Fruit fly (Drosophila melanogaster) whole organism, embryonic: ENCODE data around the gene GABPI.
A peak's percentile ranks its signal among the peaks of the same experiment; 100 is the strongest.

Experiments used
- BtbVII ChIP-seq: fragments of 200-800 bp; sonication (Bioruptor generic); optimal IDR thresholded peaks from 3 replicates; lab custom pipeline; 2017; ENCODE audit warnings: missing biosample characterization, mild to moderate bottlenecking, missing genetic modification characterization
- CG10321 ChIP-seq: fragments of 200-800 bp; sonication (Bioruptor generic); IDR thresholded peaks from 2 replicates; pipeline ENCODE4 v1.3.6; 2022; ENCODE audit warnings: missing biosample characterization, missing genetic modification characterization
- CG10431 ChIP-seq: fragments of 200-800 bp; sonication (Bioruptor generic); optimal IDR thresholded peaks from 3 replicates; lab custom pipeline; 2018; ENCODE audit warnings: missing biosample characterization, mild to moderate bottlenecking, missing genetic modification characterization
- CG12104 ChIP-seq: fragments of 200-800 bp; sonication (Bioruptor generic); optimal IDR thresholded peaks from 3 replicates; lab custom pipeline; 2016; ENCODE audit warnings: missing biosample characterization, missing genetic modification characterization
- CG12744 ChIP-seq: fragments of 200-800 bp; sonication (Bioruptor generic); optimal IDR thresholded peaks from 2 replicates; lab custom pipeline; 2016; ENCODE audit warnings: missing biosample characterization, missing genetic modification characterization
- CG14441 ChIP-seq: fragments of 200-800 bp; sonication (Bioruptor generic); IDR thresholded peaks from 2 replicates; pipeline ENCODE4 v1.3.6; 2022; ENCODE audit warnings: missing biosample characterization, missing genetic modification characterization
- CG15011 ChIP-seq: fragments of 200-800 bp; sonication (Bioruptor generic); optimal IDR thresholded peaks from 3 replicates; lab custom pipeline; 2018; ENCODE audit warnings: missing biosample characterization, mild to moderate bottlenecking, missing genetic modification characterization
- CG15514 ChIP-seq: fragments of 200-800 bp; sonication (Bioruptor generic); optimal IDR thresholded peaks from 3 replicates; lab custom pipeline; 2017; ENCODE audit warnings: missing biosample characterization, missing genetic modification characterization, mild to moderate bottlenecking, moderate library complexity, missing genetic modification reagents
- CG17186 ChIP-seq: fragments of 200-800 bp; sonication (Bioruptor generic); optimal IDR thresholded peaks from 3 replicates; lab custom pipeline; 2017; ENCODE audit warnings: missing biosample characterization, missing genetic modification reagents, missing genetic modification characterization
- CG17328 ChIP-seq: fragments of 200-800 bp; sonication (Bioruptor generic); IDR thresholded peaks from 2 replicates; pipeline ENCODE4 v1.3.6; 2022; ENCODE audit warnings: missing biosample characterization, missing genetic modification characterization
- CG18764 ChIP-seq: fragments of 200-800 bp; sonication (Bioruptor generic); optimal IDR thresholded peaks from 3 replicates; lab custom pipeline; 2016; ENCODE audit warnings: missing biosample characterization, missing genetic modification characterization
- CG2129 ChIP-seq: fragments of 200-800 bp; sonication (Bioruptor generic); IDR thresholded peaks from 2 replicates; pipeline ENCODE4 v1.3.6; 2022; ENCODE audit warnings: missing biosample characterization, missing genetic modification characterization; ENCODE audit not compliant: partially characterized antibody
- CG2202 ChIP-seq: fragments of 200-800 bp; sonication (Bioruptor generic); optimal IDR thresholded peaks from 2 replicates; lab custom pipeline; 2018; ENCODE audit warnings: missing biosample characterization, mild to moderate bottlenecking, missing genetic modification characterization
- CG30431 ChIP-seq: fragments of 200-800 bp; sonication (Bioruptor generic); optimal IDR thresholded peaks from 2 replicates; lab custom pipeline; 2017; ENCODE audit warnings: missing biosample characterization, missing genetic modification characterization
- CG31388 ChIP-seq: fragments of 200-800 bp; sonication (Bioruptor generic); optimal IDR thresholded peaks from 2 replicates; lab custom pipeline; 2016; ENCODE audit warnings: missing biosample characterization, missing genetic modification characterization
- CG33213 ChIP-seq: fragments of 200-800 bp; sonication (Bioruptor generic); optimal IDR thresholded peaks from 3 replicates; lab custom pipeline; 2016; ENCODE audit warnings: missing biosample characterization, missing genetic modification characterization
- CG3407 ChIP-seq: fragments of 200-800 bp; sonication (Bioruptor generic); optimal IDR thresholded peaks from 2 replicates; lab custom pipeline; 2018; ENCODE audit warnings: missing biosample characterization, mild to moderate bottlenecking, missing genetic modification characterization
- CG43689 ChIP-seq: fragments of 200-800 bp; sonication (Bioruptor generic); IDR thresholded peaks from 2 replicates; pipeline ENCODE4 v1.3.6; 2022; ENCODE audit warnings: missing biosample characterization, missing genetic modification characterization
- CG7357 ChIP-seq: fragments of 200-800 bp; sonication (Bioruptor generic); IDR thresholded peaks from 3 replicates; pipeline ENCODE4 v1.3.6; 2022; ENCODE audit warnings: missing biosample characterization, missing genetic modification characterization
- CG8359 ChIP-seq: fragments of 200-800 bp; sonication (Bioruptor generic); optimal IDR thresholded peaks from 2 replicates; lab custom pipeline; 2017; ENCODE audit warnings: missing biosample characterization, mild to moderate bottlenecking, missing genetic modification characterization, borderline replicate concordance
- CG8944 ChIP-seq: fragments of 200-800 bp; sonication (Bioruptor generic); optimal IDR thresholded peaks from 3 replicates; lab custom pipeline; 2016; ENCODE audit warnings: missing biosample characterization, missing genetic modification characterization
- CG9437 ChIP-seq: fragments of 200-800 bp; sonication (Bioruptor generic); optimal IDR thresholded peaks from 2 replicates; lab custom pipeline; 2018; ENCODE audit warnings: missing biosample characterization, mild to moderate bottlenecking, missing genetic modification characterization
- Dad ChIP-seq: fragments of 200-800 bp; sonication (Bioruptor generic); optimal IDR thresholded peaks from 3 replicates; lab custom pipeline; 2016; ENCODE audit warnings: missing biosample characterization, missing genetic modification characterization
- Ets65A ChIP-seq: fragments of 200-800 bp; sonication (Bioruptor generic); peaks from one replicate; lab custom pipeline; 2016; ENCODE audit warnings: missing biosample characterization, missing genetic modification characterization
- Gug ChIP-seq: fragments of 200-800 bp; sonication (Bioruptor generic); IDR thresholded peaks from 4 replicates; pipeline ENCODE4 v1.3.6; 2022; ENCODE audit warnings: missing biosample characterization, missing genetic modification characterization
- Hsf ChIP-seq: fragments of 200-800 bp; sonication (Bioruptor generic); optimal IDR thresholded peaks from 3 replicates; lab custom pipeline; 2016; ENCODE audit warnings: missing biosample characterization, missing genetic modification characterization
- Max ChIP-seq: fragments of 200-800 bp; sonication (Bioruptor generic); optimal IDR thresholded peaks from 2 replicates; lab custom pipeline; 2016; ENCODE audit warnings: missing biosample characterization, mild to moderate bottlenecking, missing genetic modification characterization
- Mrtf ChIP-seq: fragments of 200-800 bp; sonication (Bioruptor generic); IDR thresholded peaks from 3 replicates; pipeline ENCODE4 v1.3.6; 2022; ENCODE audit warnings: missing biosample characterization, missing genetic modification characterization
- NFAT ChIP-seq: fragments of 200-800 bp; sonication (Bioruptor generic); IDR thresholded peaks from 2 replicates; pipeline ENCODE4 v1.3.6; 2022; ENCODE audit warnings: missing biosample characterization, missing genetic modification characterization
- Nf-YB ChIP-seq: fragments of 200-800 bp; sonication (Bioruptor generic); optimal IDR thresholded peaks from 3 replicates; lab custom pipeline; 2019; ENCODE audit warnings: missing biosample characterization, mild to moderate bottlenecking, missing genetic modification characterization, moderate library complexity
- Oli ChIP-seq: fragments of 200-800 bp; sonication (Bioruptor generic); optimal IDR thresholded peaks from 2 replicates; lab custom pipeline; 2018; ENCODE audit warnings: missing biosample characterization, mild to moderate bottlenecking, missing genetic modification characterization, moderate library complexity
- PHDP ChIP-seq: fragments of 200-800 bp; sonication (Bioruptor generic); optimal IDR thresholded peaks from 3 replicates; lab custom pipeline; 2018; ENCODE audit warnings: missing biosample characterization, mild to moderate bottlenecking, missing genetic modification characterization, moderate library complexity
- Six4 ChIP-seq: fragments of 200-800 bp; sonication (Bioruptor generic); optimal IDR thresholded peaks from 2 replicates; lab custom pipeline; 2016; ENCODE audit warnings: missing biosample characterization, missing genetic modification characterization
- al ChIP-seq: fragments of 200-800 bp; sonication (Bioruptor generic); IDR thresholded peaks from 2 replicates; pipeline ENCODE4 v1.3.6; 2022; ENCODE audit warnings: missing biosample characterization, missing genetic modification characterization
- bsh ChIP-seq, 2 experiments: fragments of 200-800 bp; sonication (Bioruptor generic); optimal IDR thresholded peaks; 2 replicates each; lab custom pipeline; 2017 to 2018; ENCODE audit warnings: mild to moderate bottlenecking in 2 of 2, missing biosample characterization in 2 of 2, missing genetic modification characterization in 2 of 2, moderate library complexity in 1 of 2
- cas ChIP-seq: fragments of 200-800 bp; sonication (Bioruptor generic); IDR thresholded peaks from 2 replicates; pipeline ENCODE4 v1.3.6; 2022; ENCODE audit warnings: missing biosample characterization, missing genetic modification characterization
- cg ChIP-seq: fragments of 200-800 bp; sonication (Bioruptor generic); optimal IDR thresholded peaks from 3 replicates; lab custom pipeline; 2019; ENCODE audit warnings: missing biosample characterization, mild to moderate bottlenecking, missing genetic modification characterization, moderate library complexity
- emc ChIP-seq: fragments of 200-800 bp; sonication (Bioruptor generic); optimal IDR thresholded peaks from 2 replicates; lab custom pipeline; 2016; ENCODE audit warnings: missing biosample characterization, missing genetic modification characterization
- gcm2 ChIP-seq: fragments of 200-800 bp; sonication (Bioruptor generic); optimal IDR thresholded peaks from 2 replicates; lab custom pipeline; 2016; ENCODE audit warnings: missing biosample characterization, missing genetic modification characterization
- inv ChIP-seq: fragments of 200-800 bp; sonication (Bioruptor generic); IDR thresholded peaks from 2 replicates; pipeline ENCODE4 v1.3.6; 2022; ENCODE audit warnings: missing biosample characterization, missing genetic modification characterization; ENCODE audit not compliant: partially characterized antibody
- odd ChIP-seq: fragments of 200-800 bp; sonication (Bioruptor generic); optimal IDR thresholded peaks from 2 replicates; lab custom pipeline; 2017; ENCODE audit warnings: missing biosample characterization, mild to moderate bottlenecking, missing genetic modification characterization
- peb ChIP-seq: fragments of 200-800 bp; sonication (Bioruptor generic); IDR thresholded peaks from 2 replicates; pipeline ENCODE4 v1.3.6; 2022; ENCODE audit warnings: missing biosample characterization, missing genetic modification characterization
- sim ChIP-seq: fragments of 200-800 bp; sonication (Bioruptor generic); IDR thresholded peaks from 2 replicates; pipeline ENCODE4 v1.3.6; 2022; ENCODE audit warnings: missing biosample characterization, missing genetic modification characterization
- slbo ChIP-seq: fragments of 200-800 bp; sonication (Bioruptor generic); IDR thresholded peaks from 2 replicates; pipeline ENCODE4 v1.3.6; 2022; ENCODE audit warnings: missing biosample characterization, missing genetic modification characterization
- sr ChIP-seq: fragments of 200-800 bp; sonication (Bioruptor generic); IDR thresholded peaks from 3 replicates; pipeline ENCODE4 v1.3.6; 2022; ENCODE audit warnings: missing biosample characterization, missing genetic modification characterization
- sug ChIP-seq: fragments of 200-800 bp; optimal IDR thresholded peaks from 2 replicates; lab custom pipeline; 2019; ENCODE audit warnings: missing biosample characterization, mild to moderate bottlenecking, missing genetic modification characterization, moderate library complexity
- tup ChIP-seq: fragments of 200-800 bp; sonication (Bioruptor generic); optimal IDR thresholded peaks from 2 replicates; lab custom pipeline; 2016; ENCODE audit warnings: missing biosample characterization, mild to moderate bottlenecking, missing genetic modification characterization, moderate library complexity
- vfl ChIP-seq: fragments of 200-800 bp; sonication (Bioruptor generic); optimal IDR thresholded peaks from 2 replicates; lab custom pipeline; 2016; ENCODE audit warnings: missing biosample characterization, missing genetic modification characterization
- zf30C ChIP-seq: fragments of 200-800 bp; sonication (Bioruptor generic); optimal IDR thresholded peaks from 3 replicates; lab custom pipeline; 2018; ENCODE audit warnings: missing biosample characterization, mild to moderate bottlenecking, missing genetic modification characterization

The GABPI gene

DNA sequence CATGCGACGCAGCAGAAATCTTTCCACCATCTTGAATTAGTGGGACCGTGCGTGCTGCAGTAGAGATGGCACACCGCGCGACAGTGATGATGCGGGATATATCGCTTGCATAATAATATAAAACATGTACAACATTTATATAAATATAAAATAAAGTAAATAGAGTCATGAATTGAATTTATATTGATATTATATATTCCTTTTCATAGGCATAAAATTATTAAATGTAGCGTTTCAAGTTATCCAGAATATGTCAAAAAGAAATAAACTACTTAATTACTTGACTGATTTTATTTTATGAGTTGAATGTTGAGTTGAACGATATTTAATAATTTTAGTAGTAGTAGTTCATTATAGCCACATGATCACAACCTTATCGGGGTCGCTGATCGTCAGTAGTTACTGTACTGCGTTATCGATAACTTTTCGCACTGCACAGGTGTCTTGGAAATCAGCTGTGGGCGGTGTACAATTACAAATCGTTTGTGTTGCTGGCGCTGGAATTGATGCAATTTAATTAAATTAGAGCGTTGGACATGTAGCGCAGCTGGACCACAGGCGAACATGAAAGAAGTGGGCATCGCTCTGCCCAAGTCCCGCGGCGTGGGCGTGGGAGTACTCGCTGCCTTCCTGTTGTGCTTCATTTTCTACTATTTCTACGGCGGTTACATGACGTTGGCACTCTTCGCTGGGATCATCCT lies 42.5 kb upstream of the GABPI start, which contains the start of the genes Chd1 and Bem46 (continued):
- TF ChIP-seq slbo (GFP tag; lab: Robert Waterston, UW): peak; percentile 93
- peak; percentile 85 for TF ChIP-seq Gug (GFP tag; lab: Robert Waterston, UW)
- peak; percentile 51 for TF ChIP-seq emc (GFP tag; lab: Kevin White, UChicago)
- peak; percentile 36 for TF ChIP-seq BtbVII (GFP tag; lab: Kevin White, UChicago)
- peak; percentile 64; the same call in 1 of the 3 replicates for TF ChIP-seq CG7357 (GFP tag; lab: Robert Waterston, UW)
- peak; percentile 63 for TF ChIP-seq CG12744
- TF ChIP-seq sr (GFP tag; lab: Robert Waterston, UW): peak; percentile 48; the same call in 2 of the 3 replicates
- peak; percentile 46 for TF ChIP-seq CG17186 (GFP tag; lab: Kevin White, UChicago)
- peak; percentile 48 for TF ChIP-seq Dad (GFP tag; lab: Kevin White, UChicago)
- peak; percentile 33; the same call in 1 of the 2 replicates for TF ChIP-seq CG10321 (GFP tag; lab: Robert Waterston, UW)
- peak; percentile 88 for TF ChIP-seq Six4 (GFP tag; lab: Kevin White, UChicago)
- TF ChIP-seq CG2202 (tag; lab: Kevin White, UChicago): peak; percentile 54
- no peak; the same call in 1 of the 2 replicates for TF ChIP-seq cas (GFP tag; lab: Robert Waterston, UW)
- TF ChIP-seq CG12104 (GFP tag; lab: Kevin White, UChicago): peak; percentile 80
- TF ChIP-seq CG30431 (GFP tag; lab: Kevin White, UChicago): peak; percentile 72
- peak; percentile 82 for TF ChIP-seq PHDP (tag; lab: Kevin White, UChicago)
- TF ChIP-seq bsh (GFP tag; optimal IDR thresholded peaks at IDR 0.05; lab: Kevin White, UChicago): peak in 1 of 2 experiments; percentile 81
- TF ChIP-seq CG8359 (GFP tag; lab: Kevin White, UChicago): peak; percentile 40
- TF ChIP-seq CG3407: peak; percentile 67
- TF ChIP-seq Nf-YB (GFP tag; lab: Kevin White, UChicago): peak; percentile 67
- no peak for TF ChIP-seq sim
- TF ChIP-seq CG14441 (GFP tag; lab: Robert Waterston, UW): peak; percentile 78
- TF ChIP-seq zf30C: no peak
- peak; percentile 89 for TF ChIP-seq sug
- TF ChIP-seq peb: 0 out of 2 replicates have a peak, but pooled peaks have one; percentile 47
- TF ChIP-seq Mrtf (GFP tag; lab: Robert Waterston, UW): peak; percentile 79; the same call in 2 of the 3 replicates
- TF ChIP-seq Max (GFP tag; lab: Kevin White, UChicago): peak; percentile 70
- TF ChIP-seq CG9437 (GFP tag; lab: Kevin White, UChicago): peak; percentile 83
- TF ChIP-seq Oli: peak; percentile 81
- peak; percentile 83 for TF ChIP-seq al
- peak; percentile 39; the same call in 1 of the 2 replicates for TF ChIP-seq inv
- peak; percentile 66 for TF ChIP-seq NFAT
- TF ChIP-seq CG17328 (GFP tag; lab: Robert Waterston, UW): peak; percentile 74
- peak; percentile 50 for TF ChIP-seq tup (GFP tag; lab: Kevin White, UChicago)
- TF ChIP-seq Hsf (GFP tag; lab: Kevin White, UChicago): peak; percentile 87
- TF ChIP-seq CG33213 (GFP tag; lab: Kevin White, UChicago): no peak
- peak; percentile 75 for TF ChIP-seq CG43689 (GFP tag; lab: Robert Waterston, UW)
- TF ChIP-seq cg (GFP tag; lab: Kevin White, UChicago): no peak
- peak; percentile 11 for TF ChIP-seq CG31388
- peak; percentile 52 for TF ChIP-seq gcm2 (GFP tag; lab: Kevin White, UChicago)
- TF ChIP-seq Ets65A (GFP tag; lab: Kevin White, UChicago): peak; percentile 97
- no peak for TF ChIP-seq CG15011 (GFP tag; lab: Kevin White, UChicago)
- TF ChIP-seq CG15514 (GFP tag; lab: Kevin White, UChicago): peak; percentile 76
- no peak for TF ChIP-seq CG2129 (GFP tag; lab: Robert Waterston, UW)
- TF ChIP-seq CG10431 (GFP tag; lab: Kevin White, UChicago): peak; percentile 70
- TF ChIP-seq CG18764: peak; percentile 75
- TF ChIP-seq CG8944 (GFP tag; lab: Kevin White, UChicago): peak; percentile 70
- TF ChIP-seq vfl (GFP tag; lab: Kevin White, UChicago): peak; percentile 73
- no peak for TF ChIP-seq odd
